Fruit fly (Drosophila melanogaster) whole organism, embryonic: ENCODE data around the gene PpD6.

ENCODE experiments used
- Ada2b ChIP-seq: fragments of 200-800 bp; sonication (Bioruptor generic); IDR thresholded peaks from 2 replicates; pipeline ENCODE4 v1.3.6; 2022; ENCODE audit warnings: missing biosample characterization, missing genetic modification characterization
- Aef1 ChIP-seq: fragments of 200-800 bp; sonication (Bioruptor generic); IDR thresholded peaks from 3 replicates; pipeline ENCODE4 v1.3.6; 2022; ENCODE audit warnings: missing biosample characterization, missing genetic modification characterization
- CG10979 ChIP-seq: fragments of 200-800 bp; sonication (Bioruptor generic); optimal IDR thresholded peaks from 2 replicates; lab custom pipeline; 2018; ENCODE audit warnings: missing biosample characterization, mild to moderate bottlenecking, missing genetic modification characterization, moderate library complexity
- CG12155 ChIP-seq: fragments of 200-800 bp; sonication (Bioruptor generic); optimal IDR thresholded peaks from 3 replicates; lab custom pipeline; 2016; ENCODE audit warnings: missing biosample characterization, missing genetic modification characterization
- CG13624 ChIP-seq: fragments of 200-800 bp; sonication (Bioruptor generic); optimal IDR thresholded peaks from 2 replicates; lab custom pipeline; 2016; ENCODE audit warnings: missing biosample characterization, missing genetic modification characterization
- CG14441 ChIP-seq: fragments of 200-800 bp; sonication (Bioruptor generic); IDR thresholded peaks from 2 replicates; pipeline ENCODE4 v1.3.6; 2022; ENCODE audit warnings: missing biosample characterization, missing genetic modification characterization
- CG15011 ChIP-seq: fragments of 200-800 bp; sonication (Bioruptor generic); optimal IDR thresholded peaks from 3 replicates; lab custom pipeline; 2018; ENCODE audit warnings: missing biosample characterization, mild to moderate bottlenecking, missing genetic modification characterization
- CG1603 ChIP-seq: fragments of 200-800 bp; sonication (Bioruptor generic); optimal IDR thresholded peaks from 2 replicates; lab custom pipeline; 2019; ENCODE audit warnings: missing biosample characterization, mild to moderate bottlenecking, missing genetic modification characterization, moderate library complexity
- CG17912 ChIP-seq: fragments of 200-800 bp; sonication (Bioruptor generic); optimal IDR thresholded peaks from 2 replicates; lab custom pipeline; 2018; ENCODE audit warnings: missing biosample characterization, mild to moderate bottlenecking, missing genetic modification characterization
- CG18619 ChIP-seq: fragments of 200-800 bp; sonication (Bioruptor generic); optimal IDR thresholded peaks from 3 replicates; lab custom pipeline; 2017; ENCODE audit warnings: missing biosample characterization, mild to moderate bottlenecking, missing genetic modification characterization
- CG32532 ChIP-seq: fragments of 200-800 bp; sonication (Bioruptor generic); IDR thresholded peaks from 2 replicates; pipeline ENCODE4 v1.3.6; 2022; ENCODE audit warnings: missing biosample characterization, missing genetic modification characterization
- CG32767 ChIP-seq: fragments of 200-800 bp; sonication (Bioruptor generic); IDR thresholded peaks from 2 replicates; pipeline ENCODE4 v1.3.6; 2022; ENCODE audit warnings: missing biosample characterization, missing genetic modification characterization
- CG3838 ChIP-seq: fragments of 200-800 bp; sonication (Bioruptor generic); optimal IDR thresholded peaks from 3 replicates; lab custom pipeline; 2016; ENCODE audit warnings: missing biosample characterization, missing genetic modification characterization
- CG4854 ChIP-seq: fragments of 200-800 bp; sonication (Bioruptor generic); optimal IDR thresholded peaks from 2 replicates; lab custom pipeline; 2016; ENCODE audit warnings: missing biosample characterization, missing genetic modification characterization, inconsistent platforms
- CG6689 ChIP-seq: fragments of 200-800 bp; sonication (Bioruptor generic); IDR thresholded peaks from 2 replicates; pipeline ENCODE4 v1.3.6; 2022; ENCODE audit warnings: missing biosample characterization, missing genetic modification characterization
- Dip2 ChIP-seq: fragments of 200-800 bp; sonication (Bioruptor generic); IDR thresholded peaks from 2 replicates; pipeline ENCODE4 v1.3.6; 2022; ENCODE audit warnings: missing biosample characterization, missing genetic modification characterization
- E2f1 ChIP-seq: fragments of 200-800 bp; sonication (Bioruptor generic); IDR thresholded peaks from 2 replicates; pipeline ENCODE4 v1.3.6; 2022; ENCODE audit warnings: missing biosample characterization, missing genetic modification characterization
- Elba2 ChIP-seq: fragments of 200-800 bp; sonication (Bioruptor generic); optimal IDR thresholded peaks from 3 replicates; lab custom pipeline; 2016; ENCODE audit warnings: missing biosample characterization, missing genetic modification characterization
- Fer3 ChIP-seq: fragments of 200-800 bp; sonication (Bioruptor generic); optimal IDR thresholded peaks from 2 replicates; lab custom pipeline; 2018; ENCODE audit warnings: missing biosample characterization, mild to moderate bottlenecking, missing genetic modification characterization, moderate library complexity
- Lpt ChIP-seq: fragments of >200 bp; optimal IDR thresholded peaks from 2 replicates; lab custom pipeline; 2018; ENCODE audit warnings: missing biosample characterization, missing genetic modification characterization
- MBD-R2 ChIP-seq: fragments of 200-800 bp; sonication (Bioruptor generic); IDR thresholded peaks from 2 replicates; pipeline ENCODE4 v1.3.6; 2022; ENCODE audit warnings: missing biosample characterization, missing genetic modification characterization
- Mad ChIP-seq: fragments of 200-800 bp; sonication (Bioruptor generic); optimal IDR thresholded peaks from 2 replicates; lab custom pipeline; 2016; ENCODE audit warnings: missing biosample characterization, missing genetic modification characterization
- NfI ChIP-seq: fragments of 200-800 bp; sonication (Bioruptor generic); optimal IDR thresholded peaks from 3 replicates; lab custom pipeline; 2018; ENCODE audit warnings: missing biosample characterization, mild to moderate bottlenecking, missing genetic modification characterization, moderate library complexity
- Sox102F ChIP-seq: fragments of 200-800 bp; sonication (Bioruptor generic); optimal IDR thresholded peaks from 2 replicates; lab custom pipeline; 2018; ENCODE audit warnings: missing biosample characterization, mild to moderate bottlenecking, missing genetic modification characterization, moderate library complexity
- Stat92E ChIP-seq, 3 experiments: fragments of >200 bp in 2 of 3; fragments of 200-800 bp in 1 of 3; sonication (Bioruptor generic) in 1 of 3; optimal IDR thresholded peaks; 2 replicates each; lab custom pipeline; 2017 to 2019; ENCODE audit warnings: missing biosample characterization in 3 of 3, missing genetic modification characterization in 3 of 3, mild to moderate bottlenecking in 1 of 3, moderate library complexity in 1 of 3
- Vsx1 ChIP-seq: fragments of 200-800 bp; sonication (Bioruptor generic); optimal IDR thresholded peaks from 2 replicates; lab custom pipeline; 2017; ENCODE audit warnings: missing biosample characterization, mild to moderate bottlenecking, missing genetic modification characterization, missing genetic modification reagents
- Xrp1 ChIP-seq: fragments of 200-800 bp; sonication (Bioruptor generic); IDR thresholded peaks from 2 replicates; pipeline ENCODE4 v1.3.6; 2022; ENCODE audit warnings: missing biosample characterization, missing genetic modification characterization
- bbx ChIP-seq: fragments of 200-800 bp; sonication (Bioruptor generic); IDR thresholded peaks from 2 replicates; pipeline ENCODE4 v1.3.6; 2022; ENCODE audit warnings: missing biosample characterization, missing genetic modification characterization; ENCODE audit not compliant: partially characterized antibody
- bcd ChIP-seq: fragments of 200-800 bp; sonication (Bioruptor generic); optimal IDR thresholded peaks from 2 replicates; lab custom pipeline; 2017; ENCODE audit warnings: missing biosample characterization, mild to moderate bottlenecking, missing genetic modification characterization
- cato ChIP-seq: fragments of 200-800 bp; sonication (Bioruptor generic); optimal IDR thresholded peaks from 2 replicates; lab custom pipeline; 2016; ENCODE audit warnings: missing biosample characterization, missing genetic modification characterization, borderline replicate concordance
- fd96Cb ChIP-seq: fragments of 200-800 bp; sonication (Bioruptor generic); optimal IDR thresholded peaks from 2 replicates; lab custom pipeline; 2018; ENCODE audit warnings: missing biosample characterization, mild to moderate bottlenecking, missing genetic modification characterization, moderate library complexity
- gce ChIP-seq: fragments of 200-800 bp; sonication (Bioruptor generic); IDR thresholded peaks from 3 replicates; pipeline ENCODE4 v1.3.6; 2022; ENCODE audit warnings: missing biosample characterization, missing genetic modification characterization
- grau ChIP-seq: fragments of 200-800 bp; optimal IDR thresholded peaks from 3 replicates; lab custom pipeline; 2019; ENCODE audit warnings: missing biosample characterization, mild to moderate bottlenecking, missing genetic modification characterization, moderate library complexity
- ind ChIP-seq: fragments of 200-800 bp; sonication (Bioruptor generic); optimal IDR thresholded peaks from 3 replicates; lab custom pipeline; 2016; ENCODE audit warnings: missing biosample characterization, missing genetic modification characterization
- lilli ChIP-seq: fragments of 200-800 bp; sonication (Bioruptor generic); optimal IDR thresholded peaks from 3 replicates; lab custom pipeline; 2016; ENCODE audit warnings: missing biosample characterization, missing genetic modification characterization
- luna ChIP-seq: fragments of 200-800 bp; sonication (Bioruptor generic); optimal IDR thresholded peaks from 2 replicates; lab custom pipeline; 2016; ENCODE audit warnings: missing biosample characterization, missing genetic modification characterization
- otp ChIP-seq: fragments of 200-800 bp; sonication (Bioruptor generic); IDR thresholded peaks from 3 replicates; pipeline ENCODE4, ENCODE4 v1.3.6; 2022; ENCODE audit warnings: missing biosample characterization, missing genetic modification characterization
- pan ChIP-seq, 4 experiments: fragments of >200 bp in 3 of 4; fragments of 200-800 bp in 1 of 4; sonication (Bioruptor generic) in 1 of 4; optimal IDR thresholded peaks in 3 of 4; IDR thresholded peaks in 1 of 4; 2 replicates each; pipeline versions ENCODE4 v1.3.6 to Lab custom; 2017 to 2022; ENCODE audit warnings: missing biosample characterization in 2 of 4, missing genetic modification characterization in 2 of 4, mixed read lengths in 1 of 4
- phol ChIP-seq: fragments of 200-800 bp; sonication (Bioruptor generic); optimal IDR thresholded peaks from 3 replicates; lab custom pipeline; 2018; ENCODE audit warnings: missing biosample characterization, mild to moderate bottlenecking, missing genetic modification characterization, moderate library complexity
- pum ChIP-seq: fragments of 200-800 bp; sonication (Bioruptor generic); optimal IDR thresholded peaks from 2 replicates; lab custom pipeline; 2016; ENCODE audit warnings: missing biosample characterization, missing genetic modification characterization
- ranshi ChIP-seq: fragments of 200-800 bp; sonication (Bioruptor generic); IDR thresholded peaks from 2 replicates; pipeline ENCODE4 v1.3.6; 2022; ENCODE audit warnings: missing biosample characterization, missing genetic modification characterization
- row ChIP-seq: fragments of 200-800 bp; sonication (Bioruptor generic); IDR thresholded peaks from 3 replicates; pipeline ENCODE4 v1.3.6; 2022; ENCODE audit warnings: missing biosample characterization, missing genetic modification characterization
- scrt ChIP-seq: fragments of 200-800 bp; sonication (Bioruptor generic); optimal IDR thresholded peaks from 2 replicates; lab custom pipeline; 2018; ENCODE audit warnings: missing biosample characterization, mild to moderate bottlenecking, missing genetic modification characterization, moderate library complexity
- slou ChIP-seq: fragments of 200-800 bp; sonication (Bioruptor generic); optimal IDR thresholded peaks from 3 replicates; lab custom pipeline; 2016; ENCODE audit warnings: missing biosample characterization, missing genetic modification characterization
- stc ChIP-seq: fragments of 200-800 bp; sonication (Bioruptor generic); IDR thresholded peaks from 2 replicates; pipeline ENCODE4 v1.3.6; 2022; ENCODE audit warnings: missing biosample characterization, missing genetic modification characterization
- tgo ChIP-seq: fragments of 200-800 bp; sonication (Bioruptor generic); IDR thresholded peaks from 3 replicates; pipeline ENCODE4 v1.3.6; 2022; ENCODE audit warnings: missing biosample characterization, missing genetic modification characterization
- tin ChIP-seq: fragments of 200-800 bp; sonication (Bioruptor generic); optimal IDR thresholded peaks from 3 replicates; lab custom pipeline; 2016; ENCODE audit warnings: missing biosample characterization, missing genetic modification characterization
- unc-4 ChIP-seq: fragments of 200-800 bp; sonication (Bioruptor generic); IDR thresholded peaks from 2 replicates; pipeline ENCODE4 v1.3.6; 2022; ENCODE audit warnings: missing biosample characterization, missing genetic modification characterization; ENCODE audit not compliant: partially characterized antibody
- unpg ChIP-seq: fragments of 200-800 bp; sonication (Bioruptor generic); optimal IDR thresholded peaks from 3 replicates; lab custom pipeline; 2018; ENCODE audit warnings: missing biosample characterization, mild to moderate bottlenecking, missing genetic modification characterization, moderate library complexity
- vvl ChIP-seq: fragments of 200-800 bp; sonication (Bioruptor generic); IDR thresholded peaks from 2 replicates; pipeline ENCODE4 v1.3.6; 2022; ENCODE audit warnings: missing biosample characterization, missing genetic modification characterization

Gene PpD6

dm6 chr2L:3092535-3092934 is 16.9 kb upstream of the PpD6 start (continued):
- TF ChIP-seq phol (tag; lab: Kevin White, UChicago), result peak; percentile 31
- TF ChIP-seq CG12155 (GFP tag; lab: Kevin White, UChicago), result peak; percentile 19
- TF ChIP-seq CG32767 (GFP tag; lab: Robert Waterston, UW), result 0 out of 2 replicates have a peak, but pooled peaks have one; percentile 31
- TF ChIP-seq ranshi (GFP tag; lab: Robert Waterston, UW), result peak; percentile 10; the same call in 1 of the 2 replicates
- TF ChIP-seq CG6689 (GFP tag; lab: Robert Waterston, UW), result peak; percentile 46
- TF ChIP-seq lilli (GFP tag; lab: Kevin White, UChicago), result peak; percentile 52
- peak; percentile 31 for TF ChIP-seq CG10979
- peak; percentile 21 for TF ChIP-seq pum (GFP tag; lab: Kevin White, UChicago)
- peak; percentile 9 for TF ChIP-seq CG15011 (GFP tag; lab: Kevin White, UChicago)
- peak; percentile 10 for TF ChIP-seq tin (GFP tag; lab: Kevin White, UChicago)
- peak; percentile 27; the same call in 1 of the 2 replicates for TF ChIP-seq stc (GFP tag; lab: Robert Waterston, UW)
- TF ChIP-seq slou, result no peak
- TF ChIP-seq CG18619 (GFP tag; lab: Kevin White, UChicago), result peak; percentile 9
- TF ChIP-seq E2f1 (GFP tag; lab: Robert Waterston, UW), result peak; percentile 52
- TF ChIP-seq otp, result 0 out of 3 replicates have a peak, but pooled peaks have one; percentile 34
- TF ChIP-seq NfI, result peak; percentile 17
- peak; percentile 69 for TF ChIP-seq Sox102F (GFP tag; lab: Kevin White, UChicago)
- peak; percentile 52 for TF ChIP-seq Xrp1 (GFP tag; lab: Robert Waterston, UW)
- no peak for TF ChIP-seq CG4854 (GFP tag; lab: Kevin White, UChicago)
- TF ChIP-seq Dip2, result no peak
- no peak for TF ChIP-seq unc-4 (GFP tag; lab: Robert Waterston, UW)
- peak; percentile 30; the same call in 2 of the 3 replicates for TF ChIP-seq tgo
- peak; percentile 78 for TF ChIP-seq row (GFP tag; lab: Robert Waterston, UW)
- TF ChIP-seq CG14441, result peak; percentile 66
- TF ChIP-seq ind (GFP tag; lab: Kevin White, UChicago), result peak; percentile 18
- TF ChIP-seq grau (tag; lab: Kevin White, UChicago), result peak; percentile 11
- TF ChIP-seq Vsx1 (GFP tag; lab: Kevin White, UChicago), result no peak
- TF ChIP-seq Ada2b (GFP tag; lab: Robert Waterston, UW), result no peak
- TF ChIP-seq CG32532 (GFP tag; lab: Robert Waterston, UW), result peak; percentile 32; the same call in 1 of the 2 replicates
- peak; percentile 64; the same call in 1 of the 2 replicates for TF ChIP-seq vvl
- TF ChIP-seq cato, result no peak
- no peak for TF ChIP-seq gce
- TF ChIP-seq scrt (GFP tag; lab: Kevin White, UChicago), result peak; percentile 24
- peak; percentile 3 for TF ChIP-seq bcd (GFP tag; lab: Kevin White, UChicago)
- TF ChIP-seq pan (optimal IDR thresholded peaks at IDR 0.05; lab: Kevin White, UChicago), result no peak
- peak in 1 of 2 experiments; percentile 52 for TF ChIP-seq pan (GFP tag; optimal IDR thresholded peaks at IDR 0.05 in 1 of 2, IDR thresholded peaks at IDR 0.05 in 1 of 2)
- TF ChIP-seq MBD-R2 (GFP tag; lab: Robert Waterston, UW), result no peak; the same call in 1 of the 2 replicates
- TF ChIP-seq CG1603 (tag; lab: Kevin White, UChicago), result peak; percentile 7
- TF ChIP-seq unpg, result peak; percentile 31
- no peak for TF ChIP-seq bbx (GFP tag; lab: Robert Waterston, UW)
- TF ChIP-seq Stat92E (GFP tag; optimal IDR thresholded peaks at IDR 0.05; lab: Kevin White, UChicago), result no peak
- no peak for TF ChIP-seq luna (GFP tag; lab: Kevin White, UChicago)
- peak; percentile 5 for TF ChIP-seq CG13624 (GFP tag; lab: Kevin White, UChicago)
- TF ChIP-seq Mad (GFP tag; lab: Kevin White, UChicago), result peak; percentile 5
- peak; percentile 19; the same call in 1 of the 3 replicates for TF ChIP-seq Aef1 (GFP tag; lab: Robert Waterston, UW)
- no peak for TF ChIP-seq Lpt (GFP tag; lab: Kevin White, UChicago)
- TF ChIP-seq fd96Cb (tag; lab: Kevin White, UChicago), result peak; percentile 43
- TF ChIP-seq CG17912 (GFP tag; lab: Kevin White, UChicago), result no peak
- TF ChIP-seq Fer3 (tag; lab: Kevin White, UChicago), result peak; percentile 14
- TF ChIP-seq CG3838 (GFP tag; lab: Kevin White, UChicago), result no peak
- TF ChIP-seq Elba2, result no peak
